Fruit fly (Drosophila melanogaster) whole organism, embryonic: ENCODE results near the gene CG13097.

Experiments used
- ATbp ChIP-seq: fragments of 200-800 bp; sonication (Bioruptor generic); optimal IDR thresholded peaks from 2 replicates; lab custom pipeline; 2017; ENCODE audit warnings: missing biosample characterization, mild to moderate bottlenecking, missing genetic modification characterization, missing genetic modification reagents
- Aef1 ChIP-seq: fragments of 200-800 bp; sonication (Bioruptor generic); IDR thresholded peaks from 3 replicates; pipeline ENCODE4 v1.3.6; 2022; ENCODE audit warnings: missing biosample characterization, missing genetic modification characterization
- Antp ChIP-seq: fragments of 200-800 bp; sonication (Bioruptor generic); optimal IDR thresholded peaks from 3 replicates; lab custom pipeline; 2016; ENCODE audit warnings: missing biosample characterization, missing genetic modification characterization
- B-H1 ChIP-seq: fragments of 200-800 bp; sonication (Bioruptor generic); IDR thresholded peaks from 3 replicates; pipeline ENCODE4 v1.3.6; 2022; ENCODE audit warnings: missing biosample characterization, missing genetic modification characterization
- CG11723 ChIP-seq: fragments of 200-800 bp; sonication (Bioruptor generic); optimal IDR thresholded peaks from 2 replicates; lab custom pipeline; 2017; ENCODE audit warnings: missing biosample characterization, mild to moderate bottlenecking, missing genetic modification characterization
- CG12391 ChIP-seq: fragments of 200-800 bp; sonication (Bioruptor generic); optimal IDR thresholded peaks from 3 replicates; lab custom pipeline; 2018; ENCODE audit warnings: missing biosample characterization, mild to moderate bottlenecking, missing genetic modification characterization, moderate library complexity
- CG12744 ChIP-seq: fragments of 200-800 bp; sonication (Bioruptor generic); optimal IDR thresholded peaks from 2 replicates; lab custom pipeline; 2016; ENCODE audit warnings: missing biosample characterization, missing genetic modification characterization
- CG15011 ChIP-seq: fragments of 200-800 bp; sonication (Bioruptor generic); optimal IDR thresholded peaks from 3 replicates; lab custom pipeline; 2018; ENCODE audit warnings: missing biosample characterization, mild to moderate bottlenecking, missing genetic modification characterization
- CG15269 ChIP-seq: fragments of 200-800 bp; sonication (Bioruptor generic); optimal IDR thresholded peaks from 2 replicates; lab custom pipeline; 2018; ENCODE audit warnings: missing biosample characterization, mild to moderate bottlenecking, missing genetic modification characterization, moderate library complexity
- CG1529 ChIP-seq: fragments of 200-800 bp; sonication (Bioruptor generic); optimal IDR thresholded peaks from 3 replicates; lab custom pipeline; 2018; ENCODE audit warnings: missing biosample characterization, missing genetic modification characterization
- CG1603 ChIP-seq: fragments of 200-800 bp; sonication (Bioruptor generic); optimal IDR thresholded peaks from 2 replicates; lab custom pipeline; 2019; ENCODE audit warnings: missing biosample characterization, mild to moderate bottlenecking, missing genetic modification characterization, moderate library complexity
- CG16863 ChIP-seq: fragments of 200-800 bp; sonication (Bioruptor generic); optimal IDR thresholded peaks from 3 replicates; lab custom pipeline; 2016; ENCODE audit warnings: missing biosample characterization, missing genetic modification characterization
- CG17912 ChIP-seq: fragments of 200-800 bp; sonication (Bioruptor generic); optimal IDR thresholded peaks from 2 replicates; lab custom pipeline; 2018; ENCODE audit warnings: missing biosample characterization, mild to moderate bottlenecking, missing genetic modification characterization
- CG2202 ChIP-seq: fragments of 200-800 bp; sonication (Bioruptor generic); optimal IDR thresholded peaks from 2 replicates; lab custom pipeline; 2018; ENCODE audit warnings: missing biosample characterization, mild to moderate bottlenecking, missing genetic modification characterization
- CG2712 ChIP-seq: fragments of 200-800 bp; optimal IDR thresholded peaks from 3 replicates; lab custom pipeline; 2019; ENCODE audit warnings: missing biosample characterization, mild to moderate bottlenecking, missing genetic modification characterization, moderate library complexity
- CG30403 ChIP-seq: fragments of 200-800 bp; sonication (Bioruptor generic); optimal IDR thresholded peaks from 3 replicates; lab custom pipeline; 2016; ENCODE audit warnings: missing biosample characterization, missing genetic modification characterization
- CG31388 ChIP-seq: fragments of 200-800 bp; sonication (Bioruptor generic); optimal IDR thresholded peaks from 2 replicates; lab custom pipeline; 2016; ENCODE audit warnings: missing biosample characterization, missing genetic modification characterization
- CG3838 ChIP-seq: fragments of 200-800 bp; sonication (Bioruptor generic); optimal IDR thresholded peaks from 3 replicates; lab custom pipeline; 2016; ENCODE audit warnings: missing biosample characterization, missing genetic modification characterization
- CG4617 ChIP-seq: fragments of 200-800 bp; sonication (Bioruptor generic); optimal IDR thresholded peaks from 3 replicates; lab custom pipeline; 2016; ENCODE audit warnings: missing biosample characterization, missing genetic modification characterization, borderline replicate concordance
- Dek ChIP-seq: fragments of 200-800 bp; sonication (Bioruptor generic); optimal IDR thresholded peaks from 3 replicates; lab custom pipeline; 2019; ENCODE audit warnings: missing biosample characterization, mild to moderate bottlenecking, missing genetic modification characterization, moderate library complexity
- Drgx ChIP-seq: fragments of 200-800 bp; sonication (Bioruptor generic); IDR thresholded peaks from 2 replicates; pipeline ENCODE4 v1.3.6; 2022; ENCODE audit warnings: missing biosample characterization, missing genetic modification characterization
- Hr39 ChIP-seq: fragments of >200 bp; optimal IDR thresholded peaks from 2 replicates; lab custom pipeline; 2017
- Hsf ChIP-seq: fragments of 200-800 bp; sonication (Bioruptor generic); optimal IDR thresholded peaks from 3 replicates; lab custom pipeline; 2016; ENCODE audit warnings: missing biosample characterization, missing genetic modification characterization
- Nf-YB ChIP-seq: fragments of 200-800 bp; sonication (Bioruptor generic); optimal IDR thresholded peaks from 3 replicates; lab custom pipeline; 2019; ENCODE audit warnings: missing biosample characterization, mild to moderate bottlenecking, missing genetic modification characterization, moderate library complexity
- Pdp1 ChIP-seq, 2 experiments: fragments of 200-800 bp; sonication (Bioruptor generic); optimal IDR thresholded peaks; 3 replicates each; lab custom pipeline; 2016; ENCODE audit warnings: missing biosample characterization in 2 of 2, missing genetic modification characterization in 2 of 2, mild to moderate bottlenecking in 1 of 2, moderate library complexity in 1 of 2
- Ptx1 ChIP-seq: fragments of 200-800 bp; sonication (Bioruptor generic); IDR thresholded peaks from 2 replicates; pipeline ENCODE4 v1.3.6; 2022; ENCODE audit warnings: missing biosample characterization, missing genetic modification characterization
- Scr ChIP-seq: fragments of 200-800 bp; sonication (Bioruptor generic); IDR thresholded peaks from 2 replicates; pipeline ENCODE4 v1.3.6; 2022; ENCODE audit warnings: missing biosample characterization, missing genetic modification characterization; ENCODE audit not compliant: partially characterized antibody
- Xrp1 ChIP-seq: fragments of 200-800 bp; sonication (Bioruptor generic); IDR thresholded peaks from 2 replicates; pipeline ENCODE4 v1.3.6; 2022; ENCODE audit warnings: missing biosample characterization, missing genetic modification characterization
- amos ChIP-seq: fragments of 200-800 bp; sonication (Bioruptor generic); IDR thresholded peaks from 2 replicates; pipeline ENCODE4 v1.3.6; 2022; ENCODE audit warnings: missing biosample characterization, missing genetic modification characterization; ENCODE audit not compliant: partially characterized antibody
- ato ChIP-seq: fragments of 200-800 bp; sonication (Bioruptor generic); IDR thresholded peaks from 2 replicates; pipeline ENCODE4 v1.3.6; 2022; ENCODE audit warnings: missing biosample characterization, missing genetic modification characterization; ENCODE audit not compliant: partially characterized antibody
- az2 ChIP-seq: fragments of 200-800 bp; sonication (Bioruptor generic); optimal IDR thresholded peaks from 3 replicates; lab custom pipeline; 2016; ENCODE audit warnings: missing biosample characterization, missing genetic modification characterization
- bsh ChIP-seq, 2 experiments: fragments of 200-800 bp; sonication (Bioruptor generic); optimal IDR thresholded peaks; 2 replicates each; lab custom pipeline; 2017 to 2018; ENCODE audit warnings: mild to moderate bottlenecking in 2 of 2, missing biosample characterization in 2 of 2, missing genetic modification characterization in 2 of 2, moderate library complexity in 1 of 2
- cad ChIP-seq: fragments of >200 bp; optimal IDR thresholded peaks from 2 replicates; lab custom pipeline; 2017; ENCODE audit warnings: missing biosample characterization, missing genetic modification characterization
- cas ChIP-seq: fragments of 200-800 bp; sonication (Bioruptor generic); IDR thresholded peaks from 2 replicates; pipeline ENCODE4 v1.3.6; 2022; ENCODE audit warnings: missing biosample characterization, missing genetic modification characterization
- cato ChIP-seq: fragments of 200-800 bp; sonication (Bioruptor generic); optimal IDR thresholded peaks from 2 replicates; lab custom pipeline; 2016; ENCODE audit warnings: missing biosample characterization, missing genetic modification characterization, borderline replicate concordance
- caup ChIP-seq: fragments of 200-800 bp; sonication (Bioruptor generic); optimal IDR thresholded peaks from 3 replicates; lab custom pipeline; 2017; ENCODE audit warnings: missing biosample characterization, mild to moderate bottlenecking, missing genetic modification characterization, moderate library complexity; ENCODE audit not compliant: severe bottlenecking
- crc ChIP-seq: fragments of 200-800 bp; sonication (Bioruptor generic); optimal IDR thresholded peaks from 2 replicates; lab custom pipeline; 2016; ENCODE audit warnings: missing biosample characterization, missing genetic modification characterization
- crol ChIP-seq: fragments of 200-800 bp; sonication (Bioruptor generic); IDR thresholded peaks from 2 replicates; pipeline ENCODE4 v1.3.6; 2022; ENCODE audit warnings: missing biosample characterization, missing genetic modification characterization
- dati ChIP-seq: fragments of 200-800 bp; sonication (Bioruptor generic); IDR thresholded peaks from 2 replicates; pipeline ENCODE4 v1.3.6; 2022; ENCODE audit warnings: missing biosample characterization, missing genetic modification characterization
- fru ChIP-seq: fragments of >200 bp; optimal IDR thresholded peaks from 2 replicates; lab custom pipeline; 2017
- fu2 ChIP-seq: fragments of 200-800 bp; sonication (Bioruptor generic); optimal IDR thresholded peaks from 2 replicates; lab custom pipeline; 2016; ENCODE audit warnings: missing biosample characterization, missing genetic modification characterization
- gfzf ChIP-seq: fragments of 200-800 bp; sonication (Bioruptor generic); optimal IDR thresholded peaks from 2 replicates; lab custom pipeline; 2016; ENCODE audit warnings: missing biosample characterization, mild to moderate bottlenecking, missing genetic modification characterization, moderate library complexity
- inv ChIP-seq: fragments of 200-800 bp; sonication (Bioruptor generic); IDR thresholded peaks from 2 replicates; pipeline ENCODE4 v1.3.6; 2022; ENCODE audit warnings: missing biosample characterization, missing genetic modification characterization; ENCODE audit not compliant: partially characterized antibody
- kah ChIP-seq: fragments of 200-800 bp; sonication (Bioruptor generic); optimal IDR thresholded peaks from 2 replicates; lab custom pipeline; 2018; ENCODE audit warnings: missing biosample characterization, mild to moderate bottlenecking, missing genetic modification characterization
- knrl ChIP-seq: fragments of 200-800 bp; sonication (Bioruptor generic); IDR thresholded peaks from 3 replicates; pipeline ENCODE4 v1.3.6; 2022; ENCODE audit warnings: missing biosample characterization, missing genetic modification characterization; ENCODE audit not compliant: partially characterized antibody
- mirr ChIP-seq: fragments of 200-800 bp; sonication (Bioruptor generic); optimal IDR thresholded peaks from 3 replicates; lab custom pipeline; 2018; ENCODE audit warnings: missing biosample characterization, mild to moderate bottlenecking, missing genetic modification characterization
- nerfin-2 ChIP-seq: fragments of 200-800 bp; sonication (Bioruptor generic); IDR thresholded peaks from 2 replicates; pipeline ENCODE4 v1.3.6; 2022; ENCODE audit warnings: missing biosample characterization, missing genetic modification characterization; ENCODE audit not compliant: partially characterized antibody
- slbo ChIP-seq: fragments of 200-800 bp; sonication (Bioruptor generic); IDR thresholded peaks from 2 replicates; pipeline ENCODE4 v1.3.6; 2022; ENCODE audit warnings: missing biosample characterization, missing genetic modification characterization
- so ChIP-seq: fragments of 200-800 bp; sonication (Bioruptor generic); IDR thresholded peaks from 3 replicates; pipeline ENCODE4 v1.3.6; 2022; ENCODE audit warnings: missing biosample characterization, missing genetic modification characterization
- trem ChIP-seq: fragments of 200-800 bp; optimal IDR thresholded peaks from 3 replicates; lab custom pipeline; 2019; ENCODE audit warnings: missing biosample characterization, mild to moderate bottlenecking, missing genetic modification characterization, moderate library complexity

Gene CG13097

dm6 chr2L:8488735-8489134, 25.9 kb downstream of the CG13097 start, which contains the start of gene CG13088 (continued):
- no peak for TF ChIP-seq CG11723
- no peak for TF ChIP-seq Antp
- peak; percentile 70 for TF ChIP-seq trem (tag; lab: Kevin White, UChicago)
- TF ChIP-seq CG31388 (GFP tag; lab: Kevin White, UChicago) = no peak

- TF ChIP-seq knrl = peak; percentile 34; the same call in 1 of the 3 replicates
- no peak for TF ChIP-seq Aef1 (GFP tag; lab: Robert Waterston, UW)
- no peak for TF ChIP-seq so (GFP tag; lab: Robert Waterston, UW)
- TF ChIP-seq caup (GFP tag; lab: Kevin White, UChicago) = no peak
- no peak for TF ChIP-seq crc
- TF ChIP-seq Hsf (GFP tag; lab: Kevin White, UChicago) = no peak
- no peak for TF ChIP-seq CG12744 (GFP tag; lab: Kevin White, UChicago)
- TF ChIP-seq Antp = no peak
- no peak for TF ChIP-seq slbo (GFP tag; lab: Robert Waterston, UW)
- TF ChIP-seq Hr39 = no peak
- no peak for TF ChIP-seq fu2 (GFP tag; lab: Kevin White, UChicago)
- TF ChIP-seq CG1529 = no peak
- no peak for TF ChIP-seq cad
- TF ChIP-seq inv (GFP tag; lab: Robert Waterston, UW) = peak; percentile 42; the same call in 1 of the 2 replicates
- TF ChIP-seq CG16863 = no peak
- TF ChIP-seq cas (GFP tag; lab: Robert Waterston, UW) = no peak
- peak; percentile 63 for TF ChIP-seq amos (GFP tag; lab: Robert Waterston, UW)
- no peak for TF ChIP-seq CG12391 (tag; lab: Kevin White, UChicago)
- no peak for TF ChIP-seq gfzf (GFP tag; lab: Kevin White, UChicago)
- TF ChIP-seq Pdp1 (GFP tag; optimal IDR thresholded peaks at IDR 0.05; lab: Kevin White, UChicago) = no peak
- TF ChIP-seq CG1603 = no peak
- no peak for TF ChIP-seq CG2202 (tag; lab: Kevin White, UChicago)
- no peak for TF ChIP-seq Ptx1 (GFP tag; lab: Robert Waterston, UW)
- TF ChIP-seq B-H1 = no peak
- no peak for TF ChIP-seq CG2712 (tag; lab: Kevin White, UChicago)
- TF ChIP-seq mirr = no peak
- TF ChIP-seq CG3838 (GFP tag; lab: Kevin White, UChicago) = no peak
- TF ChIP-seq bsh (GFP tag; optimal IDR thresholded peaks at IDR 0.05; lab: Kevin White, UChicago) = no peak
- no peak for TF ChIP-seq Drgx (GFP tag; lab: Robert Waterston, UW)
- no peak for TF ChIP-seq dati (GFP tag; lab: Robert Waterston, UW)
- TF ChIP-seq nerfin-2 (GFP tag; lab: Robert Waterston, UW) = peak; percentile 79
- TF ChIP-seq Nf-YB = no peak
- TF ChIP-seq Scr = peak; percentile 56
- no peak for TF ChIP-seq CG15011 (GFP tag; lab: Kevin White, UChicago)
- TF ChIP-seq CG17912 (GFP tag; lab: Kevin White, UChicago) = no peak
- no peak for TF ChIP-seq az2
- no peak for TF ChIP-seq Dek (tag; lab: Kevin White, UChicago)
- no peak for TF ChIP-seq CG15269
- no peak for TF ChIP-seq CG30403 (GFP tag; lab: Kevin White, UChicago)
- no peak for TF ChIP-seq kah (GFP tag; lab: Kevin White, UChicago)
- TF ChIP-seq crol (GFP tag; lab: Robert Waterston, UW) = no peak
- TF ChIP-seq ato = peak; percentile 38; the same call in 1 of the 2 replicates
- no peak for TF ChIP-seq ATbp (GFP tag; lab: Kevin White, UChicago)
- TF ChIP-seq cato (GFP tag; lab: Kevin White, UChicago) = no peak
- no peak for TF ChIP-seq CG4617
- no peak for TF ChIP-seq Xrp1 (GFP tag; lab: Robert Waterston, UW)
- TF ChIP-seq fru (lab: Kevin White, UChicago) = no peak
Measured at dm6 chr2L:8485562-8485961, 29.1 kb downstream of the CG13097 start.
